Worm (Caenorhabditis elegans): ENCODE results near the gene C35A5.8.

DNA sequence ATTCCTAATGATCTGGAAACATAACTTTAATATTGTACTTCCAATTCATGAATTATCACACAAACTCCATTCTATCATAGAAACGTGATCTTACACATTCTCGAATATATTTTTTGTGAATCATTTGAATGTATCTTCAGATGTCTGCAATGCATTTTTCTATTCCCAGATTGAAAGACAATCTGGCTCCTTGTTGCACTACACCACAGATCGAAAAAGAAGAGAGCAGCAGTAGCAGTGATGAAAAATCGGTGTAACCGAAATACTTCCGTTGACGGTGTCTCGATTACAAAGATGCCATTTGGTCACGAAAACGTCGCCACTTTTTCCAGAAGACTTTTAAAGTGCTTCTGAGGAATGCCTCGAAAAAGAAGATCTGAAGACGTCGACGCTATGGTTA is 14.3 kb upstream of the C35A5.8 start, which contains the start of gene degt-1:
- TF ChIP-seq fkh-3 (tag; optimal IDR thresholded peaks at IDR 0.05) (no peak), nhr-179 (tag; optimal IDR thresholded peaks at IDR 0.05) (no peak), ama-1 (optimal IDR thresholded peaks at IDR 0.05) (no peak), ama-1 (GFP tag; optimal IDR thresholded peaks at IDR 0.05) (no peak), hmg-1.2 (GFP tag; IDR thresholded peaks at IDR 0.05) (no peak), unc-130 (GFP tag; optimal IDR thresholded peaks at IDR 0.05) (no peak), pha-4 (tag; optimal IDR thresholded peaks at IDR 0.05) (no peak), F55B11.4 (tag; optimal IDR thresholded peaks at IDR 0.05; ENCODE audit: borderline replicate concordance, insufficient read depth) (no peak), madf-10 (tag; optimal IDR thresholded peaks at IDR 0.05) (no peak), aptf-3 (GFP tag; IDR thresholded peaks at IDR 0.05) (no peak), bed-1 (GFP tag; IDR thresholded peaks at IDR 0.05) (no peak), mes-4 (tag; optimal IDR thresholded peaks at IDR 0.05) (no peak), lsy-27 (tag; optimal IDR thresholded peaks at IDR 0.05; ENCODE audit: borderline replicate concordance, insufficient read depth) (no peak)

Measured in whole organism, young adult.